Worm (Caenorhabditis elegans) whole organism, L2 larva: Measurements from ENCODE around the gene cav-2.

Experiments used
- C34F6.9 ChIP-seq: fragments of 150-350 bp; optimal IDR thresholded peaks from 2 replicates; lab custom pipeline; 2014; ENCODE audit warnings: missing biosample characterization, missing genetic modification characterization
- F13H6.1 ChIP-seq: sonication (generic microtip); optimal IDR thresholded peaks from 2 replicates; lab custom pipeline; 2016; ENCODE audit warnings: missing genetic modification characterization, missing compliant biosample characterization
- R02D3.7 ChIP-seq: fragments of 150-350 bp; optimal IDR thresholded peaks from 2 replicates; lab custom pipeline; 2014; ENCODE audit warnings: missing biosample characterization, missing genetic modification characterization
- Y55F3AM.14 ChIP-seq: fragments of 200-800 bp; sonication (Bioruptor generic); optimal IDR thresholded peaks from 2 replicates; lab custom pipeline; 2018; ENCODE audit warnings: mild to moderate bottlenecking, missing genetic modification characterization, missing compliant biosample characterization
- ZK546.5 ChIP-seq: sonication (generic microtip); optimal IDR thresholded peaks from 2 replicates; lab custom pipeline; 2017; ENCODE audit warnings: missing biosample characterization, missing genetic modification characterization
- alr-1 ChIP-seq: fragments of 150-350 bp; optimal IDR thresholded peaks from 2 replicates; lab custom pipeline; 2014; ENCODE audit warnings: missing biosample characterization, missing genetic modification characterization
- aly-2 ChIP-seq: fragments of 150-350 bp; optimal IDR thresholded peaks from 2 replicates; lab custom pipeline; 2014; ENCODE audit warnings: missing biosample characterization, missing genetic modification characterization
- ama-1 ChIP-seq: fragments of 150-350 bp; optimal IDR thresholded peaks from 2 replicates; lab custom pipeline; 2018; ENCODE audit warnings: inconsistent platforms
- blmp-1 ChIP-seq: sonication (generic microtip); optimal IDR thresholded peaks from 2 replicates; lab custom pipeline; 2017; ENCODE audit warnings: missing genetic modification characterization, mild to moderate bottlenecking, missing compliant biosample characterization, antibody characterized with exemption, moderate library complexity; ENCODE audit not compliant: insufficient read depth
- ceh-16 ChIP-seq: fragments of 150-350 bp; optimal IDR thresholded peaks from 2 replicates; lab custom pipeline; 2014; ENCODE audit warnings: missing biosample characterization, missing genetic modification characterization
- ceh-82 ChIP-seq: fragments of 150-350 bp; optimal IDR thresholded peaks from 2 replicates; lab custom pipeline; 2014; ENCODE audit warnings: missing biosample characterization, missing genetic modification characterization
- crh-2 ChIP-seq: sonication (generic microtip); optimal IDR thresholded peaks from 2 replicates; lab custom pipeline; 2017; ENCODE audit warnings: missing biosample characterization, missing genetic modification characterization
- dmd-4 ChIP-seq: sonication (generic microtip); optimal IDR thresholded peaks from 2 replicates; lab custom pipeline; 2017; ENCODE audit warnings: missing biosample characterization, missing genetic modification characterization
- egl-27 ChIP-seq: sonication (generic microtip); optimal IDR thresholded peaks from 3 replicates; lab custom pipeline; 2017; ENCODE audit warnings: missing biosample characterization, missing genetic modification reagents, missing genetic modification characterization
- elt-3 ChIP-seq: sonication (generic microtip); optimal IDR thresholded peaks from 2 replicates; lab custom pipeline; 2017; ENCODE audit warnings: missing biosample characterization, missing genetic modification characterization
- fos-1 ChIP-seq: fragments of 150-350 bp; optimal IDR thresholded peaks from 2 replicates; lab custom pipeline; 2014; ENCODE audit warnings: missing biosample characterization, missing genetic modification characterization
- gmeb-1 ChIP-seq: fragments of 150-350 bp; optimal IDR thresholded peaks from 2 replicates; lab custom pipeline; 2014; ENCODE audit warnings: missing biosample characterization, missing genetic modification characterization
- lin-11 ChIP-seq: fragments of 150-350 bp; sonication (generic microtip); optimal IDR thresholded peaks from 2 replicates; lab custom pipeline; 2014; ENCODE audit warnings: missing biosample characterization, missing genetic modification characterization, inconsistent platforms, mixed read lengths
- lin-13 ChIP-seq: fragments of 150-350 bp; optimal IDR thresholded peaks from 2 replicates; lab custom pipeline; 2014; ENCODE audit warnings: missing biosample characterization, missing genetic modification reagents, missing genetic modification characterization
- lin-39 ChIP-seq: fragments of 150-350 bp; optimal IDR thresholded peaks from 2 replicates; lab custom pipeline; 2014; ENCODE audit warnings: missing biosample characterization, missing genetic modification reagents, missing genetic modification characterization
- lsy-2 ChIP-seq, 2 experiments: fragments of 150-350 bp in 1 of 2; sonication (generic microtip) in 1 of 2; optimal IDR thresholded peaks; 2 replicates each; lab custom pipeline; 2014 to 2017; ENCODE audit warnings: missing biosample characterization in 2 of 2, missing genetic modification characterization in 2 of 2
- mab-5 ChIP-seq: fragments of 150-350 bp; optimal IDR thresholded peaks from 2 replicates; lab custom pipeline; 2014; ENCODE audit warnings: missing biosample characterization, missing genetic modification characterization
- mbf-1 ChIP-seq: sonication (generic microtip); optimal IDR thresholded peaks from 2 replicates; lab custom pipeline; 2017; ENCODE audit warnings: missing biosample characterization, missing genetic modification characterization
- mdl-1 ChIP-seq, 2 experiments: fragments of 150-350 bp in 1 of 2; sonication (generic microtip) in 1 of 2; optimal IDR thresholded peaks; 2 replicates each; lab custom pipeline; 2017; ENCODE audit warnings: missing biosample characterization in 2 of 2, missing genetic modification characterization in 2 of 2
- nhr-10 ChIP-seq: sonication (generic microtip); optimal IDR thresholded peaks from 2 replicates; lab custom pipeline; 2017; ENCODE audit warnings: missing biosample characterization, missing genetic modification characterization
- nhr-11 ChIP-seq: fragments of 150-350 bp; optimal IDR thresholded peaks from 2 replicates; lab custom pipeline; 2014; ENCODE audit warnings: missing biosample characterization, missing genetic modification characterization
- nhr-12 ChIP-seq: fragments of 150-350 bp; optimal IDR thresholded peaks from 2 replicates; lab custom pipeline; 2014; ENCODE audit warnings: missing biosample characterization, missing genetic modification characterization
- nhr-129 ChIP-seq: fragments of 150-350 bp; optimal IDR thresholded peaks from 2 replicates; lab custom pipeline; 2014; ENCODE audit warnings: missing biosample characterization, missing genetic modification characterization
- nhr-21 ChIP-seq: fragments of 150-350 bp; optimal IDR thresholded peaks from 2 replicates; lab custom pipeline; 2014; ENCODE audit warnings: missing biosample characterization, missing genetic modification characterization
- nhr-23 ChIP-seq: fragments of 150-350 bp; optimal IDR thresholded peaks from 2 replicates; lab custom pipeline; 2014; ENCODE audit warnings: missing biosample characterization, missing genetic modification reagents, missing genetic modification characterization
- nhr-237 ChIP-seq: fragments of 150-350 bp; optimal IDR thresholded peaks from 2 replicates; lab custom pipeline; 2014; ENCODE audit warnings: missing biosample characterization, missing genetic modification characterization
- nhr-25 ChIP-seq: fragments of 150-350 bp; sonication (generic microtip); optimal IDR thresholded peaks from 3 replicates; lab custom pipeline; 2014; ENCODE audit warnings: missing biosample characterization, missing genetic modification characterization
- nhr-6 ChIP-seq: fragments of 150-350 bp; optimal IDR thresholded peaks from 2 replicates; lab custom pipeline; 2014; ENCODE audit warnings: missing biosample characterization, missing genetic modification characterization
- nhr-77 ChIP-seq: fragments of 150-350 bp; optimal IDR thresholded peaks from 2 replicates; lab custom pipeline; 2014; ENCODE audit warnings: missing biosample characterization, missing genetic modification characterization
- peb-1 ChIP-seq: fragments of 150-350 bp; optimal IDR thresholded peaks from 2 replicates; lab custom pipeline; 2014; ENCODE audit warnings: missing biosample characterization, missing genetic modification characterization
- sem-4 ChIP-seq: fragments of 150-350 bp; optimal IDR thresholded peaks from 2 replicates; lab custom pipeline; 2014; ENCODE audit warnings: missing biosample characterization, missing genetic modification reagents, missing genetic modification characterization
- skn-1 ChIP-seq: sonication (generic microtip); optimal IDR thresholded peaks from 2 replicates; lab custom pipeline; 2017; ENCODE audit warnings: missing biosample characterization, missing genetic modification characterization
- sma-3 ChIP-seq: sonication (generic microtip); optimal IDR thresholded peaks from 2 replicates; lab custom pipeline; 2016; ENCODE audit warnings: missing genetic modification reagents, missing genetic modification characterization, missing compliant biosample characterization
- sma-9 ChIP-seq, 2 experiments: fragments of 150-350 bp in 1 of 2; sonication (generic microtip) in 1 of 2; optimal IDR thresholded peaks; 2 replicates each; lab custom pipeline; 2014 to 2016; ENCODE audit warnings: missing genetic modification characterization in 2 of 2, mild to moderate bottlenecking in 1 of 2, missing biosample characterization in 1 of 2, missing compliant biosample characterization in 1 of 2, missing genetic modification reagents in 1 of 2, moderate library complexity in 1 of 2
- snpc-4 ChIP-seq: fragments of 150-350 bp; optimal IDR thresholded peaks from 2 replicates; lab custom pipeline; 2014; ENCODE audit warnings: missing biosample characterization, missing genetic modification characterization
- unc-39 ChIP-seq: fragments of 150-350 bp; optimal IDR thresholded peaks from 2 replicates; lab custom pipeline; 2014; ENCODE audit warnings: missing biosample characterization, missing genetic modification characterization
- unc-55 ChIP-seq: fragments of 150-350 bp; sonication (generic microtip); optimal IDR thresholded peaks from 3 replicates; lab custom pipeline; 2014; ENCODE audit warnings: missing biosample characterization, missing genetic modification reagents, missing genetic modification characterization
- ztf-1 ChIP-seq: fragments of 200-800 bp; sonication (Bioruptor generic); conservative IDR thresholded peaks from 2 replicates; pipeline ENCODE4 v1.3.6; 2022; ENCODE audit warnings: missing genetic modification characterization, missing compliant biosample characterization
- ztf-11 ChIP-seq: sonication (generic microtip); optimal IDR thresholded peaks from 2 replicates; lab custom pipeline; 2017; ENCODE audit warnings: missing biosample characterization, missing genetic modification characterization
- ztf-4 ChIP-seq: fragments of 150-350 bp; optimal IDR thresholded peaks from 2 replicates; lab custom pipeline; 2014; ENCODE audit warnings: missing biosample characterization, missing genetic modification characterization

The cav-2 gene

ce11 chrV:13559978-13560377 is 3.1 kb downstream of the cav-2 start, which contains the start of gene C56A3.8:
C56A3.8 (plus strand) TSS chrV:13560278.
- no peak for TF ChIP-seq nhr-12
- no peak for TF ChIP-seq gmeb-1 (tag; lab: Kevin White, UChicago)
- no peak for TF ChIP-seq ama-1 (lab: Kevin White, UChicago)
- no peak for TF ChIP-seq elt-3 (tag; lab: Kevin White, UChicago)
- no peak for TF ChIP-seq ztf-1 (GFP tag; lab: Robert Waterston, UW)
- TF ChIP-seq nhr-10: no peak
- TF ChIP-seq sma-9 (GFP tag; optimal IDR thresholded peaks at IDR 0.05; lab: Kevin White, UChicago): no peak
- no peak for TF ChIP-seq sma-9 (tag; optimal IDR thresholded peaks at IDR 0.05; lab: Kevin White, UChicago)

ce11 chrV:13562748-13563147 is 5.8 kb downstream of the cav-2 start:
- TF ChIP-seq aly-2 (tag; lab: Kevin White, UChicago) (no peak), lin-13 (GFP tag; lab: Kevin White, UChicago) (no peak), nhr-237 (tag; lab: Kevin White, UChicago) (no peak), dmd-4 (tag; lab: Kevin White, UChicago) (no peak), alr-1 (no peak), elt-3 (tag; lab: Kevin White, UChicago) (no peak), lsy-2 (tag; optimal IDR thresholded peaks at IDR 0.05; lab: Kevin White, UChicago) (no peak), ceh-82 (tag; lab: Kevin White, UChicago) (no peak), R02D3.7 (tag; lab: Kevin White, UChicago) (no peak)

ce11 chrV:13563841-13564240 is 6.9 kb downstream of the cav-2 start, which contains the start of gene grl-17:
grl-17 (minus strand) TSS chrV:13563941.
- TF ChIP-seq unc-55 (no peak), nhr-77 (tag; lab: Kevin White, UChicago) (no peak), nhr-129 (tag; lab: Kevin White, UChicago) (no peak), snpc-4 (tag; lab: Kevin White, UChicago) (no peak), mdl-1 (tag; optimal IDR thresholded peaks at IDR 0.05; lab: Kevin White, UChicago) (no peak), ZK546.5 (tag; lab: Kevin White, UChicago) (no peak), blmp-1 (tag; lab: Kevin White, UChicago) (no peak)

- TF ChIP-seq mab-5 (tag; lab: Kevin White, UChicago) (peak; percentile 59), ztf-4 (tag; lab: Kevin White, UChicago) (peak; percentile 76), lin-39 (tag; lab: Kevin White, UChicago) (no peak), lsy-2 (tag; optimal IDR thresholded peaks at IDR 0.05; lab: Kevin White, UChicago) (peak; percentile 47 to 91), blmp-1 (tag; lab: Kevin White, UChicago) (peak; percentile 75), nhr-6 (tag; lab: Kevin White, UChicago) (no peak), mbf-1 (tag; lab: Kevin White, UChicago) (no peak), fos-1 (tag; lab: Kevin White, UChicago) (peak; percentile 88), nhr-23 (no peak), nhr-21 (tag; lab: Kevin White, UChicago) (peak; percentile 96), R02D3.7 (tag; lab: Kevin White, UChicago) (no peak), egl-27 (peak; percentile 4), elt-3 (tag; lab: Kevin White, UChicago) (no peak), ama-1 (lab: Kevin White, UChicago) (peak; percentile 76), skn-1 (no peak), F13H6.1 (tag; lab: Kevin White, UChicago) (peak; percentile 87), crh-2 (tag; lab: Kevin White, UChicago) (peak; percentile 96), sma-9 (GFP tag; optimal IDR thresholded peaks at IDR 0.05; lab: Kevin White, UChicago) (peak; percentile 89), sma-9 (tag; optimal IDR thresholded peaks at IDR 0.05; lab: Kevin White, UChicago) (no peak), ZK546.5 (tag; lab: Kevin White, UChicago) (no peak), ceh-16 (no peak), nhr-11 (tag; lab: Kevin White, UChicago) (no peak), unc-55 (peak; percentile 85), lin-13 (GFP tag; lab: Kevin White, UChicago) (peak; percentile 68), nhr-10 (no peak), sma-3 (GFP tag; lab: Kevin White, UChicago) (peak; percentile 95), lin-11 (tag; lab: Kevin White, UChicago) (no peak), gmeb-1 (tag; lab: Kevin White, UChicago) (peak; percentile 88), nhr-77 (tag; lab: Kevin White, UChicago) (no peak), nhr-237 (tag; lab: Kevin White, UChicago) (no peak), peb-1 (tag; lab: Kevin White, UChicago) (no peak), unc-39 (tag; lab: Kevin White, UChicago) (no peak), sem-4 (peak; percentile 61), Y55F3AM.14 (GFP tag; lab: Kevin White, UChicago) (no peak), nhr-12 (no peak), mdl-1 (tag; optimal IDR thresholded peaks at IDR 0.05; lab: Kevin White, UChicago) (peak in 1 of 2 experiments; percentile 65), ztf-11 (tag; lab: Kevin White, UChicago) (no peak), C34F6.9 (tag; lab: Kevin White, UChicago) (peak; percentile 98), ztf-1 (GFP tag; lab: Robert Waterston, UW) (no peak), dmd-4 (tag; lab: Kevin White, UChicago) (no peak), nhr-25 (tag; lab: Kevin White, UChicago) (peak; percentile 94), aly-2 (tag; lab: Kevin White, UChicago) (no peak)
Measured at ce11 chrV:13565197-13565596, 8.3 kb downstream of the cav-2 start.
